Fruit fly (Drosophila melanogaster) whole organism, prepupa: ENCODE data around the gene CG15408.

Experiments
- CG10631 ChIP-seq: fragments of 200-800 bp; sonication (Bioruptor generic); optimal IDR thresholded peaks from 2 replicates; lab custom pipeline; 2016; ENCODE audit warnings: missing biosample characterization, missing genetic modification characterization
- CG10669 ChIP-seq: fragments of 200-800 bp; sonication (Bioruptor generic); optimal IDR thresholded peaks from 3 replicates; lab custom pipeline; 2018; ENCODE audit warnings: missing biosample characterization, mild to moderate bottlenecking, missing genetic modification characterization, moderate library complexity
- CG11294 ChIP-seq: fragments of 200-800 bp; sonication (Bioruptor generic); IDR thresholded peaks from 2 replicates; pipeline ENCODE4 v1.3.6; 2022; ENCODE audit warnings: missing biosample characterization, missing genetic modification characterization
- CG11762 ChIP-seq: fragments of 200-800 bp; sonication (Bioruptor generic); optimal IDR thresholded peaks from 3 replicates; lab custom pipeline; 2016; ENCODE audit warnings: missing biosample characterization, missing genetic modification characterization; ENCODE audit not compliant: insufficient read depth
- CG11902 ChIP-seq: fragments of 200-800 bp; sonication (Bioruptor generic); optimal IDR thresholded peaks from 3 replicates; lab custom pipeline; 2016; ENCODE audit warnings: missing biosample characterization, missing genetic modification characterization
- CG15336 ChIP-seq: fragments of 200-800 bp; sonication (Bioruptor generic); IDR thresholded peaks from 2 replicates; pipeline ENCODE4 v1.3.6; 2022; ENCODE audit warnings: missing biosample characterization, missing genetic modification characterization
- CG1621 ChIP-seq: fragments of 200-800 bp; sonication (Bioruptor generic); optimal IDR thresholded peaks from 3 replicates; lab custom pipeline; 2018; ENCODE audit warnings: missing biosample characterization, mild to moderate bottlenecking, missing genetic modification characterization
- CG16779 ChIP-seq: fragments of 200-800 bp; sonication (Bioruptor generic); optimal IDR thresholded peaks from 3 replicates; lab custom pipeline; 2017; ENCODE audit warnings: missing biosample characterization, mild to moderate bottlenecking, missing genetic modification characterization
- CG3032 ChIP-seq: fragments of 200-800 bp; optimal IDR thresholded peaks from 2 replicates; lab custom pipeline; 2019; ENCODE audit warnings: missing biosample characterization, mild to moderate bottlenecking, missing genetic modification characterization, moderate library complexity
- CG32006 ChIP-seq: fragments of 200-800 bp; sonication (Bioruptor generic); optimal IDR thresholded peaks from 3 replicates; lab custom pipeline; 2017; ENCODE audit warnings: missing biosample characterization, mild to moderate bottlenecking, missing genetic modification characterization
- CG34406 ChIP-seq: fragments of 200-800 bp; sonication (Bioruptor generic); optimal IDR thresholded peaks from 3 replicates; lab custom pipeline; 2016; ENCODE audit warnings: missing biosample characterization, missing genetic modification characterization
- CG3919 ChIP-seq: fragments of 200-800 bp; sonication (Bioruptor generic); optimal IDR thresholded peaks from 3 replicates; lab custom pipeline; 2016; ENCODE audit warnings: missing biosample characterization, missing genetic modification characterization
- CG4318 ChIP-seq: fragments of 200-800 bp; sonication (Bioruptor generic); optimal IDR thresholded peaks from 3 replicates; lab custom pipeline; 2017; ENCODE audit warnings: missing biosample characterization, mild to moderate bottlenecking, missing genetic modification characterization
- CG6163 ChIP-seq: fragments of 200-800 bp; sonication (Bioruptor generic); IDR thresholded peaks from 3 replicates; pipeline ENCODE4 v1.3.6; 2022; ENCODE audit warnings: missing biosample characterization, missing genetic modification characterization
- CG6276 ChIP-seq: fragments of 200-800 bp; sonication (Bioruptor generic); optimal IDR thresholded peaks from 2 replicates; lab custom pipeline; 2017; ENCODE audit warnings: missing biosample characterization, mild to moderate bottlenecking, missing genetic modification characterization
- CG6792 ChIP-seq: fragments of 200-800 bp; sonication (Bioruptor generic); optimal IDR thresholded peaks from 3 replicates; lab custom pipeline; 2016; ENCODE audit warnings: missing biosample characterization, missing genetic modification characterization
- CG6808 ChIP-seq: fragments of 200-800 bp; sonication (Bioruptor generic); optimal IDR thresholded peaks from 3 replicates; lab custom pipeline; 2017; ENCODE audit warnings: missing biosample characterization, missing genetic modification characterization, mild to moderate bottlenecking, moderate library complexity, missing genetic modification reagents
- CG6854 ChIP-seq: fragments of 200-800 bp; sonication (Bioruptor generic); optimal IDR thresholded peaks from 2 replicates; lab custom pipeline; 2017; ENCODE audit warnings: missing biosample characterization, mild to moderate bottlenecking, missing genetic modification characterization
- CG7368 ChIP-seq: fragments of 200-800 bp; sonication (Bioruptor generic); optimal IDR thresholded peaks from 3 replicates; lab custom pipeline; 2016; ENCODE audit warnings: missing biosample characterization, missing genetic modification characterization
- CG8119 ChIP-seq: fragments of 200-800 bp; sonication (Bioruptor generic); IDR thresholded peaks from 3 replicates; pipeline ENCODE4 v1.3.6; 2022; ENCODE audit warnings: missing biosample characterization, missing genetic modification characterization
- CG8319 ChIP-seq: fragments of 200-800 bp; sonication (Bioruptor generic); optimal IDR thresholded peaks from 3 replicates; lab custom pipeline; 2016; ENCODE audit warnings: missing biosample characterization, missing genetic modification characterization
- CG9139 ChIP-seq: fragments of 200-800 bp; sonication (Bioruptor generic); optimal IDR thresholded peaks from 3 replicates; lab custom pipeline; 2017; ENCODE audit warnings: missing biosample characterization, mild to moderate bottlenecking, missing genetic modification characterization
- Eip75B ChIP-seq: fragments of 200-800 bp; sonication (Bioruptor generic); optimal IDR thresholded peaks from 3 replicates; lab custom pipeline; 2016; ENCODE audit warnings: missing biosample characterization, missing genetic modification characterization
- Eip93F ChIP-seq: fragments of 200-800 bp; sonication (Bioruptor generic); optimal IDR thresholded peaks from 2 replicates; lab custom pipeline; 2016; ENCODE audit warnings: missing biosample characterization, mild to moderate bottlenecking, missing genetic modification characterization
- Ets21C ChIP-seq: fragments of 200-800 bp; sonication (Bioruptor generic); optimal IDR thresholded peaks from 3 replicates; lab custom pipeline; 2016; ENCODE audit warnings: missing biosample characterization, missing genetic modification characterization
- Ets96B ChIP-seq: fragments of 200-800 bp; optimal IDR thresholded peaks from 2 replicates; lab custom pipeline; 2019; ENCODE audit warnings: missing biosample characterization, mild to moderate bottlenecking, missing genetic modification characterization, moderate library complexity
- Gug ChIP-seq: fragments of 200-800 bp; sonication (Bioruptor generic); IDR thresholded peaks from 2 replicates; pipeline ENCODE4 v1.3.6; 2022; ENCODE audit warnings: missing biosample characterization, missing genetic modification characterization
- Hr38 ChIP-seq: sonication (Bioruptor generic); optimal IDR thresholded peaks from 2 replicates; lab custom pipeline; 2016; ENCODE audit warnings: missing biosample characterization, missing genetic modification characterization
- Hr39 ChIP-seq: fragments of 200-800 bp; sonication (Bioruptor generic); optimal IDR thresholded peaks from 2 replicates; lab custom pipeline; 2016; ENCODE audit warnings: missing biosample characterization, missing genetic modification characterization
- Hr4 ChIP-seq: fragments of 200-800 bp; sonication (Bioruptor generic); optimal IDR thresholded peaks from 3 replicates; lab custom pipeline; 2016; ENCODE audit warnings: missing biosample characterization, missing genetic modification characterization
- Lpt ChIP-seq: fragments of 200-800 bp; sonication (Bioruptor generic); optimal IDR thresholded peaks from 3 replicates; lab custom pipeline; 2016; ENCODE audit warnings: missing biosample characterization, missing genetic modification characterization
- Met ChIP-seq: fragments of 200-800 bp; sonication (Bioruptor generic); optimal IDR thresholded peaks from 3 replicates; lab custom pipeline; 2016; ENCODE audit warnings: missing biosample characterization, missing genetic modification characterization
- OdsH ChIP-seq: fragments of 200-800 bp; sonication (Bioruptor generic); optimal IDR thresholded peaks from 3 replicates; lab custom pipeline; 2016; ENCODE audit warnings: missing biosample characterization, missing genetic modification characterization
- Sox102F ChIP-seq: fragments of 200-800 bp; sonication (Bioruptor generic); optimal IDR thresholded peaks from 2 replicates; lab custom pipeline; 2016; ENCODE audit warnings: missing biosample characterization, mild to moderate bottlenecking, missing genetic modification characterization
- Sox14 ChIP-seq: fragments of 200-800 bp; sonication (Bioruptor generic); optimal IDR thresholded peaks from 3 replicates; lab custom pipeline; 2016; ENCODE audit warnings: missing biosample characterization, missing genetic modification characterization
- Sox15 ChIP-seq: fragments of 200-800 bp; sonication (Bioruptor generic); optimal IDR thresholded peaks from 3 replicates; lab custom pipeline; 2016; ENCODE audit warnings: missing biosample characterization, missing genetic modification characterization
- achi ChIP-seq: fragments of 200-800 bp; sonication (Bioruptor generic); optimal IDR thresholded peaks from 3 replicates; lab custom pipeline; 2016; ENCODE audit warnings: missing biosample characterization, missing genetic modification characterization
- acj6 ChIP-seq: fragments of 200-800 bp; sonication (Bioruptor generic); optimal IDR thresholded peaks from 3 replicates; lab custom pipeline; 2016; ENCODE audit warnings: missing biosample characterization, missing genetic modification characterization
- cyc ChIP-seq: fragments of 200-800 bp; sonication (Bioruptor generic); optimal IDR thresholded peaks from 3 replicates; lab custom pipeline; 2016; ENCODE audit warnings: missing biosample characterization, missing genetic modification characterization
- dac ChIP-seq: fragments of 200-800 bp; sonication (Bioruptor generic); optimal IDR thresholded peaks from 2 replicates; lab custom pipeline; 2017; ENCODE audit warnings: missing biosample characterization, mild to moderate bottlenecking, missing genetic modification characterization
- dsx ChIP-seq: fragments of 200-800 bp; optimal IDR thresholded peaks from 3 replicates; lab custom pipeline; 2019; ENCODE audit warnings: missing biosample characterization, mild to moderate bottlenecking, missing genetic modification characterization, moderate library complexity; ENCODE audit not compliant: poor library complexity, severe bottlenecking
- fd59A ChIP-seq: fragments of 200-800 bp; sonication (Bioruptor generic); optimal IDR thresholded peaks from 2 replicates; lab custom pipeline; 2017; ENCODE audit warnings: missing biosample characterization, mild to moderate bottlenecking, missing genetic modification characterization, missing genetic modification reagents
- fd85E ChIP-seq: fragments of 200-800 bp; sonication (Bioruptor generic); optimal IDR thresholded peaks from 3 replicates; lab custom pipeline; 2016; ENCODE audit warnings: missing biosample characterization, missing genetic modification characterization
- fkh ChIP-seq: fragments of 200-800 bp; sonication (Bioruptor generic); optimal IDR thresholded peaks from 3 replicates; lab custom pipeline; 2017; ENCODE audit warnings: missing biosample characterization, mild to moderate bottlenecking, missing genetic modification characterization, moderate library complexity
- net ChIP-seq: fragments of 200-800 bp; sonication (Bioruptor generic); optimal IDR thresholded peaks from 3 replicates; lab custom pipeline; 2016; ENCODE audit warnings: missing biosample characterization, missing genetic modification characterization
- pdm3 ChIP-seq: fragments of 200-800 bp; sonication (Bioruptor generic); optimal IDR thresholded peaks from 3 replicates; lab custom pipeline; 2016; ENCODE audit warnings: missing biosample characterization, missing genetic modification characterization
- salr ChIP-seq, 2 experiments: fragments of 200-800 bp; sonication (Bioruptor generic); optimal IDR thresholded peaks; 3 replicates each; lab custom pipeline; 2016 to 2018; ENCODE audit warnings: missing biosample characterization in 2 of 2, missing genetic modification characterization in 2 of 2, mild to moderate bottlenecking in 1 of 2
- ss ChIP-seq, 2 experiments: fragments of 200-800 bp; sonication (Bioruptor generic); optimal IDR thresholded peaks; 2 replicates in 1 of 2; 3 replicates in 1 of 2; lab custom pipeline; 2017 to 2018; ENCODE audit warnings: mild to moderate bottlenecking in 2 of 2, missing biosample characterization in 2 of 2, missing genetic modification characterization in 2 of 2, moderate library complexity in 1 of 2
- svp ChIP-seq: fragments of 200-800 bp; sonication (Bioruptor generic); peaks from one replicate; lab custom pipeline; 2016; ENCODE audit warnings: missing biosample characterization, missing genetic modification characterization
- topi ChIP-seq: fragments of 200-800 bp; sonication (Bioruptor generic); optimal IDR thresholded peaks from 3 replicates; lab custom pipeline; 2016; ENCODE audit warnings: missing biosample characterization, missing genetic modification characterization
- vri ChIP-seq: fragments of 200-800 bp; sonication (Bioruptor generic); optimal IDR thresholded peaks from 3 replicates; lab custom pipeline; 2016; ENCODE audit warnings: missing biosample characterization, mild to moderate bottlenecking, missing genetic modification characterization

Gene CG15408

dm6 chr2L:3338566-3339215 is 6.1 kb downstream of the CG15408 start:
- TF ChIP-seq CG4318 (peak; percentile 78), CG6163 (peak; percentile 89), Sox14 (GFP tag; lab: Kevin White, UChicago) (peak; percentile 90), acj6 (GFP tag; lab: Kevin White, UChicago) (peak; percentile 88), CG10631 (GFP tag; lab: Kevin White, UChicago) (peak; percentile 87), CG11762 (GFP tag; lab: Kevin White, UChicago) (peak; percentile 78), ss (GFP tag; optimal IDR thresholded peaks at IDR 0.05; lab: Kevin White, UChicago) (peak; percentile 54 to 71), dac (GFP tag; lab: Kevin White, UChicago) (peak; percentile 70), cyc (GFP tag; lab: Kevin White, UChicago) (peak; percentile 82), CG3919 (GFP tag; lab: Kevin White, UChicago) (peak; percentile 88), salr (GFP tag; optimal IDR thresholded peaks at IDR 0.05; lab: Kevin White, UChicago) (peak; percentile 66 to 79), CG8119 (peak; percentile 91), fkh (GFP tag; lab: Kevin White, UChicago) (no peak), Eip75B (peak; percentile 86), CG9139 (peak; percentile 64), CG34406 (peak; percentile 77), fd59A (GFP tag; lab: Kevin White, UChicago) (peak; percentile 68), CG7368 (peak; percentile 86), CG11294 (GFP tag; lab: Robert Waterston, UW) (peak; percentile 68), Ets96B (tag; lab: Kevin White, UChicago) (peak; percentile 68), Hr38 (peak; percentile 43), CG1621 (no peak), CG6276 (GFP tag; lab: Kevin White, UChicago) (peak; percentile 91), CG6792 (GFP tag; lab: Kevin White, UChicago) (peak; percentile 84), svp (GFP tag; lab: Kevin White, UChicago) (peak; percentile 88), Gug (peak; percentile 93), Met (GFP tag; lab: Kevin White, UChicago) (peak; percentile 75), dsx (peak; percentile 43), achi (GFP tag; lab: Kevin White, UChicago) (peak; percentile 84), Lpt (peak; percentile 89), Eip93F (GFP tag; lab: Kevin White, UChicago) (peak; percentile 81), CG6854 (GFP tag; lab: Kevin White, UChicago) (peak; percentile 28), CG8319 (GFP tag; lab: Kevin White, UChicago) (peak; percentile 67), CG10669 (GFP tag; lab: Kevin White, UChicago) (peak; percentile 79), topi (peak; percentile 79), CG6808 (peak; percentile 70), CG3032 (tag; lab: Kevin White, UChicago) (peak; percentile 72), CG32006 (GFP tag; lab: Kevin White, UChicago) (peak; percentile 91), vri (GFP tag; lab: Kevin White, UChicago) (peak; percentile 57), net (peak; percentile 86), Sox15 (GFP tag; lab: Kevin White, UChicago) (peak; percentile 64), CG15336 (GFP tag; lab: Robert Waterston, UW) (peak; percentile 92), Ets21C (GFP tag; lab: Kevin White, UChicago) (peak; percentile 71), OdsH (GFP tag; lab: Kevin White, UChicago) (peak; percentile 91), fd85E (GFP tag; lab: Kevin White, UChicago) (peak; percentile 19), CG16779 (peak; percentile 62), Hr39 (GFP tag; lab: Kevin White, UChicago) (peak; percentile 85), pdm3 (GFP tag; lab: Kevin White, UChicago) (peak; percentile 89), CG11902 (GFP tag; lab: Kevin White, UChicago) (peak; percentile 64), Hr4 (GFP tag; lab: Kevin White, UChicago) (peak; percentile 94), Sox102F (GFP tag; lab: Kevin White, UChicago) (peak; percentile 76)
